Worm (Caenorhabditis elegans) whole organism, L1 larva: ENCODE data around the gene elt-7.

Source experiments
- C16A3.4 ChIP-seq: fragments of 150-350 bp; optimal IDR thresholded peaks from 2 replicates; lab custom pipeline; 2014; ENCODE audit warnings: missing biosample characterization, missing genetic modification characterization
- C34B4.2 ChIP-seq: sonication (generic microtip); optimal IDR thresholded peaks from 2 replicates; lab custom pipeline; 2017; ENCODE audit warnings: mild to moderate bottlenecking, missing genetic modification characterization, missing compliant biosample characterization
- F16B12.6 ChIP-seq: fragments of 150-350 bp; optimal IDR thresholded peaks from 2 replicates; lab custom pipeline; 2014; ENCODE audit warnings: missing biosample characterization, missing genetic modification characterization
- Y116A8C.19 ChIP-seq: sonication (generic microtip); optimal IDR thresholded peaks from 2 replicates; lab custom pipeline; 2016; ENCODE audit warnings: missing compliant biosample characterization, missing genetic modification characterization, borderline replicate concordance
- alr-1 ChIP-seq: fragments of 200-800 bp; sonication (Bioruptor generic); optimal IDR thresholded peaks from 2 replicates; lab custom pipeline; 2018; ENCODE audit warnings: borderline replicate concordance, mild to moderate bottlenecking, missing genetic modification characterization, missing compliant biosample characterization
- blmp-1 ChIP-seq: fragments of 150-350 bp; optimal IDR thresholded peaks from 2 replicates; lab custom pipeline; 2014; ENCODE audit warnings: missing biosample characterization, missing genetic modification characterization
- ceh-88 ChIP-seq: fragments of 200-800 bp; sonication (Bioruptor generic); IDR thresholded peaks from 2 replicates; pipeline ENCODE4 v1.3.6; 2022; ENCODE audit warnings: missing genetic modification characterization, missing compliant biosample characterization
- ces-1 ChIP-seq: fragments of 150-350 bp; optimal IDR thresholded peaks from 2 replicates; lab custom pipeline; 2014; ENCODE audit warnings: missing biosample characterization, missing genetic modification reagents, missing genetic modification characterization
- dpl-1 ChIP-seq, 3 experiments: fragments of 150-350 bp in 2 of 3; sonication (generic microtip) in 1 of 3; optimal IDR thresholded peaks; 2 replicates each; lab custom pipeline; 2014 to 2017; ENCODE audit warnings: missing biosample characterization in 3 of 3, missing genetic modification characterization in 3 of 3, missing genetic modification reagents in 3 of 3
- efl-1 ChIP-seq, 4 experiments: fragments of 150-350 bp; optimal IDR thresholded peaks in 3 of 4; peaks in 1 of 4; 1 replicate in 1 of 4; 2 replicates in 3 of 4; lab custom pipeline; 2014; ENCODE audit warnings: missing biosample characterization in 2 of 4, missing genetic modification characterization in 2 of 4, missing genetic modification reagents in 2 of 4
- elt-2 ChIP-seq: sonication (generic microtip); optimal IDR thresholded peaks from 2 replicates; lab custom pipeline; 2016; ENCODE audit warnings: missing genetic modification characterization, mild to moderate bottlenecking, inconsistent platforms, missing compliant biosample characterization, missing genetic modification reagents
- elt-3 ChIP-seq, 6 experiments: fragments of 150-350 bp in 1 of 6; sonication (generic microtip); optimal IDR thresholded peaks; 2 replicates each; lab custom pipeline; 2017 to 2018; ENCODE audit warnings: missing biosample characterization in 6 of 6, missing genetic modification characterization in 6 of 6, inconsistent platforms in 1 of 6
- fkh-10 ChIP-seq: sonication (generic microtip); optimal IDR thresholded peaks from 2 replicates; lab custom pipeline; 2017; ENCODE audit warnings: missing biosample characterization, missing genetic modification reagents, missing genetic modification characterization
- fkh-4 ChIP-seq: sonication (generic microtip); optimal IDR thresholded peaks from 2 replicates; lab custom pipeline; 2016; ENCODE audit warnings: missing compliant biosample characterization, missing genetic modification characterization, borderline replicate concordance
- fos-1 ChIP-seq: fragments of 150-350 bp; optimal IDR thresholded peaks from 2 replicates; lab custom pipeline; 2014; ENCODE audit warnings: missing biosample characterization, missing genetic modification characterization
- hlh-17 ChIP-seq: fragments of 200-800 bp; sonication (Bioruptor generic); optimal IDR thresholded peaks from 2 replicates; lab custom pipeline; 2018; ENCODE audit warnings: missing genetic modification characterization, mild to moderate bottlenecking, missing compliant biosample characterization, moderate library complexity, borderline replicate concordance
- hpl-2 ChIP-seq: fragments of 150-350 bp; optimal IDR thresholded peaks from 2 replicates; lab custom pipeline; 2014; ENCODE audit warnings: missing biosample characterization, missing genetic modification reagents, missing genetic modification characterization
- irx-1 ChIP-seq: sonication (generic microtip); optimal IDR thresholded peaks from 2 replicates; lab custom pipeline; 2016; ENCODE audit warnings: missing genetic modification characterization, missing compliant biosample characterization
- jun-1 ChIP-seq: fragments of 150-350 bp; optimal IDR thresholded peaks from 2 replicates; lab custom pipeline; 2014; ENCODE audit warnings: missing biosample characterization, missing genetic modification reagents, missing genetic modification characterization
- lin-14 ChIP-seq: fragments of 200-800 bp; sonication (Bioruptor generic); optimal IDR thresholded peaks from 2 replicates; lab custom pipeline; 2018; ENCODE audit warnings: mild to moderate bottlenecking, missing genetic modification characterization, moderate library complexity, missing compliant biosample characterization
- lin-35 ChIP-seq, 2 experiments: fragments of 150-350 bp; optimal IDR thresholded peaks; 2 replicates each; lab custom pipeline; 2014; ENCODE audit warnings: missing biosample characterization in 2 of 2, missing genetic modification characterization in 2 of 2, missing genetic modification reagents in 2 of 2
- lsy-2 ChIP-seq, 2 experiments: fragments of 150-350 bp; optimal IDR thresholded peaks; 2 replicates each; lab custom pipeline; 2014; ENCODE audit warnings: missing biosample characterization in 2 of 2, missing genetic modification characterization in 2 of 2
- mep-1 ChIP-seq: fragments of 150-350 bp; optimal IDR thresholded peaks from 2 replicates; lab custom pipeline; 2014; ENCODE audit warnings: missing biosample characterization, missing genetic modification characterization
- nhr-12 ChIP-seq: sonication (generic microtip); optimal IDR thresholded peaks from 2 replicates; lab custom pipeline; 2017; ENCODE audit warnings: missing biosample characterization, missing genetic modification characterization
- nhr-19 ChIP-seq: fragments of 200-800 bp; sonication (Bioruptor generic); conservative IDR thresholded peaks from 2 replicates; pipeline ENCODE4 v1.3.6; 2022; ENCODE audit warnings: missing genetic modification characterization, missing compliant biosample characterization
- nhr-20 ChIP-seq: sonication (generic microtip); optimal IDR thresholded peaks from 2 replicates; lab custom pipeline; 2016; ENCODE audit warnings: mild to moderate bottlenecking, missing genetic modification characterization, missing compliant biosample characterization
- nhr-237 ChIP-seq: fragments of 150-350 bp; optimal IDR thresholded peaks from 2 replicates; lab custom pipeline; 2014; ENCODE audit warnings: missing biosample characterization, missing genetic modification characterization
- nhr-47 ChIP-seq: sonication (generic microtip); optimal IDR thresholded peaks from 2 replicates; lab custom pipeline; 2016; ENCODE audit warnings: mild to moderate bottlenecking, missing genetic modification characterization, moderate library complexity, missing compliant biosample characterization
- nhr-71 ChIP-seq: sonication (generic microtip); optimal IDR thresholded peaks from 2 replicates; lab custom pipeline; 2016; ENCODE audit warnings: mild to moderate bottlenecking, missing genetic modification characterization, moderate library complexity, missing compliant biosample characterization
- nhr-76 ChIP-seq: sonication (generic microtip); optimal IDR thresholded peaks from 2 replicates; lab custom pipeline; 2017; ENCODE audit warnings: missing biosample characterization, missing genetic modification characterization
- nhr-77 ChIP-seq: fragments of 150-350 bp; optimal IDR thresholded peaks from 2 replicates; lab custom pipeline; 2014; ENCODE audit warnings: missing biosample characterization, missing genetic modification characterization
- nhr-84 ChIP-seq: sonication (generic microtip); optimal IDR thresholded peaks from 2 replicates; lab custom pipeline; 2017; ENCODE audit warnings: missing biosample characterization, missing genetic modification characterization
- nhr-85 ChIP-seq: sonication (generic microtip); peaks from one replicate; lab custom pipeline; 2016; ENCODE audit warnings: missing genetic modification characterization, inconsistent platforms, missing compliant biosample characterization
- nhr-90 ChIP-seq: sonication (generic microtip); optimal IDR thresholded peaks from 2 replicates; lab custom pipeline; 2016; ENCODE audit warnings: mild to moderate bottlenecking, missing genetic modification characterization, missing compliant biosample characterization; ENCODE audit not compliant: poor library complexity
- pax-3 ChIP-seq: fragments of 200-800 bp; sonication (Bioruptor generic); optimal IDR thresholded peaks from 2 replicates; lab custom pipeline; 2018; ENCODE audit warnings: mild to moderate bottlenecking, missing genetic modification characterization, moderate library complexity, missing compliant biosample characterization
- pqm-1 ChIP-seq: sonication (generic microtip); optimal IDR thresholded peaks from 3 replicates; lab custom pipeline; 2017; ENCODE audit warnings: missing biosample characterization, missing genetic modification characterization
- rnt-1 ChIP-seq: sonication (generic microtip); optimal IDR thresholded peaks from 2 replicates; lab custom pipeline; 2016; ENCODE audit warnings: mild to moderate bottlenecking, missing genetic modification characterization, moderate library complexity, missing compliant biosample characterization
- skn-1 ChIP-seq: fragments of 150-350 bp; optimal IDR thresholded peaks from 2 replicates; lab custom pipeline; 2014; ENCODE audit warnings: missing biosample characterization, missing genetic modification characterization
- snu-23 ChIP-seq: sonication (generic microtip); optimal IDR thresholded peaks from 2 replicates; lab custom pipeline; 2016; ENCODE audit warnings: missing genetic modification characterization, missing compliant biosample characterization
- sox-4 ChIP-seq: sonication (generic microtip); optimal IDR thresholded peaks from 2 replicates; lab custom pipeline; 2016; ENCODE audit warnings: missing genetic modification characterization, missing compliant biosample characterization
- swsn-7 ChIP-seq: sonication (generic microtip); optimal IDR thresholded peaks from 2 replicates; lab custom pipeline; 2016; ENCODE audit warnings: missing genetic modification characterization, missing compliant biosample characterization
- tbx-2 ChIP-seq: sonication (generic microtip); optimal IDR thresholded peaks from 2 replicates; lab custom pipeline; 2016; ENCODE audit warnings: missing genetic modification characterization, missing compliant biosample characterization
- tlp-1 ChIP-seq: fragments of 150-350 bp; optimal IDR thresholded peaks from 2 replicates; lab custom pipeline; 2014; ENCODE audit warnings: missing biosample characterization, missing genetic modification characterization
- unc-130 ChIP-seq: fragments of 150-350 bp; optimal IDR thresholded peaks from 2 replicates; lab custom pipeline; 2017; ENCODE audit warnings: missing biosample characterization, missing genetic modification characterization, inconsistent platforms
- unc-30 ChIP-seq: sonication (generic microtip); optimal IDR thresholded peaks from 2 replicates; lab custom pipeline; 2017; ENCODE audit warnings: missing biosample characterization, missing genetic modification characterization
- unc-62 ChIP-seq: fragments of 150-350 bp; optimal IDR thresholded peaks from 2 replicates; lab custom pipeline; 2014; ENCODE audit warnings: missing biosample characterization, missing genetic modification reagents, missing genetic modification characterization
- xbp-1 ChIP-seq: sonication (generic microtip); optimal IDR thresholded peaks from 2 replicates; lab custom pipeline; 2016; ENCODE audit warnings: missing genetic modification characterization, missing compliant biosample characterization
- zag-1 ChIP-seq: fragments of 150-350 bp; optimal IDR thresholded peaks from 2 replicates; lab custom pipeline; 2014; ENCODE audit warnings: missing biosample characterization, missing genetic modification characterization

elt-7 gene

DNA sequence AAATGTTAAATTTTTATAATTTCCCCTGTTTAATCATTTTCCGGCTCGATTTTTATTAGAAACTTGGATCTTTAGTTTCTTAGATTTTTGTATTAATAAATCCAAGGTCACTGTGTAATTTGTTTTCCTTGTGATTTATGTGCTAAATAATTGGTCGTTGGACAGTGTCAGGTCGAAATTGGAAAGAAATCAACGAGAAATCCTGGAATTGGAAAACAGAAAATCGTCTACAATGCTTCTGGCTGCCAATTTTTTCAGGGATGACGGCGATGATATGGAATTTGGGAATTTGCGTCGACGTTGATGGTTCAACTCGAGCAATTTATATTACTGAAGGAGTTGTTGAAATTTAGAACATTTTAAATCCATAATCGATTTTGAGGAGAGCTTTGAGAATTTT, 35.9 kb upstream of the elt-7 start:
- TF ChIP-seq unc-130 (tag; lab: Kevin White, UChicago), result no peak
- TF ChIP-seq nhr-12, result no peak
- no peak for TF ChIP-seq nhr-237 (tag; lab: Kevin White, UChicago)
- TF ChIP-seq ces-1, result no peak
- no peak for TF ChIP-seq fkh-4 (tag; lab: Kevin White, UChicago)
- TF ChIP-seq nhr-85, result no peak
- no peak for TF ChIP-seq F16B12.6 (tag; lab: Kevin White, UChicago)
- TF ChIP-seq sox-4 (tag; lab: Kevin White, UChicago), result no peak

DNA sequence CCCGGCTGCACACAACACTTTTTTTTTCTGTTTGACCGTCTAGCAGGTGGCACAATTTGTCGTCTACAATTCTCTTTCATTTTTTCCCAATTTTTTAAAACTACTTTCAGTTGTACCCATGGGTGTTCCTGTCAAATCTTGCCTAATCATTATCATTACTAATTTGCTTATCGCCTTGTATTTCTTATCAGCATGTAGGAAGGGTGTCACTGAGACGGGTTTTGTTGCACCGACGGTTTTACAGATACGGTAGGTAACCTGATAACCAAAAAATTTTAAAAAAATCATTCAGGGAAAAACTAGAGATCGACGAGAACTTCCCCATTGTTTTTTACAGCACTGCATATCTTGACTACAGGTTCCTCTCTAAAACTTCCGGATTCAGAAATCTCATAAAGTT, 32.7 kb upstream of the elt-7 start, which contains the start of gene F39G3.2:
F39G3.2 (plus strand) TSS at position 105 of the 400 bp plus-strand sequence.
- TF ChIP-seq jun-1 (peak; percentile 18), xbp-1 (tag; lab: Kevin White, UChicago) (no peak), elt-2 (tag; lab: Kevin White, UChicago) (peak; percentile 62)

ce11 chrV:4742190-4742589, 28.3 kb upstream of the elt-7 start, which contains the start of gene ugt-61:
ugt-61 (plus strand) TSS chrV:4742422.
- TF ChIP-seq blmp-1 (tag; lab: Kevin White, UChicago), result peak; percentile 33
- no peak for TF ChIP-seq nhr-47 (tag; lab: Kevin White, UChicago)
- no peak for TF ChIP-seq unc-30
- TF ChIP-seq nhr-85, result peak; percentile 81
- no peak for TF ChIP-seq lsy-2 (tag; optimal IDR thresholded peaks at IDR 0.05; lab: Kevin White, UChicago)
- TF ChIP-seq nhr-76 (tag; lab: Kevin White, UChicago), result no peak
- no peak for TF ChIP-seq nhr-71 (tag; lab: Kevin White, UChicago)
- TF ChIP-seq F16B12.6 (tag; lab: Kevin White, UChicago), result no peak
- no peak for TF ChIP-seq C34B4.2 (tag; lab: Kevin White, UChicago)
- TF ChIP-seq ceh-88 (GFP tag; lab: Robert Waterston, UW), result no peak
- peak in 1 of 3 experiments; percentile 2 for TF ChIP-seq dpl-1 (GFP tag; optimal IDR thresholded peaks at IDR 0.05; lab: Kevin White, UChicago)
- peak; percentile 73 for TF ChIP-seq lin-14
- TF ChIP-seq efl-1 (optimal IDR thresholded peaks at IDR 0.05; lab: Kevin White, UChicago), result peak in 1 of 2 experiments; percentile 10
- TF ChIP-seq efl-1 (GFP tag; optimal IDR thresholded peaks at IDR 0.05 in 1 of 2; lab: Kevin White, UChicago), result peak in 1 of 2 experiments; percentile 93
- TF ChIP-seq pax-3, result no peak
- TF ChIP-seq skn-1 (tag; lab: Kevin White, UChicago), result no peak
- peak in 1 of 6 experiments; percentile 9 for TF ChIP-seq elt-3 (tag; optimal IDR thresholded peaks at IDR 0.05; lab: Kevin White, UChicago)
- no peak for TF ChIP-seq sox-4 (tag; lab: Kevin White, UChicago)
- no peak for TF ChIP-seq C16A3.4 (tag; lab: Kevin White, UChicago)
- peak; percentile 22 for TF ChIP-seq rnt-1 (tag; lab: Kevin White, UChicago)
- TF ChIP-seq nhr-84 (tag; lab: Kevin White, UChicago), result no peak
- no peak for TF ChIP-seq hlh-17 (GFP tag; lab: Kevin White, UChicago)
- TF ChIP-seq xbp-1 (tag; lab: Kevin White, UChicago), result no peak
- TF ChIP-seq hpl-2 (GFP tag; lab: Kevin White, UChicago), result no peak
- no peak for TF ChIP-seq tbx-2
- TF ChIP-seq alr-1 (tag; lab: Kevin White, UChicago), result no peak
- no peak for TF ChIP-seq zag-1 (tag; lab: Kevin White, UChicago)
- no peak for TF ChIP-seq nhr-19
- peak; percentile 61 for TF ChIP-seq nhr-20 (tag; lab: Kevin White, UChicago)
- TF ChIP-seq swsn-7 (tag; lab: Kevin White, UChicago), result no peak
- no peak for TF ChIP-seq Y116A8C.19 (tag; lab: Kevin White, UChicago)
- no peak for TF ChIP-seq unc-130 (tag; lab: Kevin White, UChicago)
- no peak for TF ChIP-seq pqm-1 (tag; lab: Kevin White, UChicago)
- TF ChIP-seq irx-1 (tag; lab: Kevin White, UChicago), result no peak
- peak in 1 of 2 experiments; percentile 15 for TF ChIP-seq lin-35 (GFP tag; optimal IDR thresholded peaks at IDR 0.05; lab: Kevin White, UChicago)
- no peak for TF ChIP-seq jun-1
- no peak for TF ChIP-seq elt-2 (tag; lab: Kevin White, UChicago)
- TF ChIP-seq fkh-10 (GFP tag; lab: Kevin White, UChicago), result no peak
- TF ChIP-seq nhr-77, result peak; percentile 29
- TF ChIP-seq fos-1 (tag; lab: Kevin White, UChicago), result no peak
- no peak for TF ChIP-seq unc-62 (GFP tag; lab: Kevin White, UChicago)
- TF ChIP-seq mep-1 (tag; lab: Kevin White, UChicago), result peak; percentile 13
- TF ChIP-seq snu-23 (GFP tag; lab: Kevin White, UChicago), result peak; percentile 41
- TF ChIP-seq nhr-90 (tag; lab: Kevin White, UChicago), result peak; percentile 21
- no peak for TF ChIP-seq tlp-1
- no peak for TF ChIP-seq ces-1
